Worm (Caenorhabditis elegans) whole organism, late embryonic: ENCODE measurements around the gene mmab-1.
A peak's percentile ranks its signal among the peaks of the same experiment; 100 is the strongest.

ENCODE experiments used
- C08G9.2 ChIP-seq: sonication (generic microtip); optimal IDR thresholded peaks from 2 replicates; lab custom pipeline; 2016; ENCODE audit warnings: mild to moderate bottlenecking, missing genetic modification characterization, moderate library complexity, missing compliant biosample characterization
- C38D4.7 ChIP-seq: fragments of 200-800 bp; sonication (Bioruptor generic); optimal IDR thresholded peaks from 2 replicates; lab custom pipeline; 2018; ENCODE audit warnings: mild to moderate bottlenecking, missing genetic modification characterization, moderate library complexity, missing compliant biosample characterization
- F13H6.1 ChIP-seq: sonication (generic microtip); optimal IDR thresholded peaks from 2 replicates; lab custom pipeline; 2016; ENCODE audit warnings: missing genetic modification characterization, missing compliant biosample characterization
- K09A11.1 ChIP-seq: sonication (generic microtip); optimal IDR thresholded peaks from 2 replicates; lab custom pipeline; 2017; ENCODE audit warnings: antibody characterized with exemption, mild to moderate bottlenecking, missing genetic modification characterization, missing compliant biosample characterization; ENCODE audit not compliant: insufficient read depth
- Y22D7AL.16 ChIP-seq: sonication (generic microtip); optimal IDR thresholded peaks from 2 replicates; lab custom pipeline; 2016; ENCODE audit warnings: missing genetic modification characterization, missing compliant biosample characterization
- ceh-14 ChIP-seq: sonication (generic microtip); optimal IDR thresholded peaks from 2 replicates; lab custom pipeline; 2016; ENCODE audit warnings: missing genotype, missing genetic modification characterization, missing compliant biosample characterization
- ceh-18 ChIP-seq: sonication (generic microtip); optimal IDR thresholded peaks from 2 replicates; lab custom pipeline; 2016; ENCODE audit warnings: missing genetic modification characterization, missing compliant biosample characterization
- ceh-19 ChIP-seq: fragments of 200-800 bp; sonication (Bioruptor generic); optimal IDR thresholded peaks from 2 replicates; lab custom pipeline; 2018; ENCODE audit warnings: mild to moderate bottlenecking, missing genetic modification characterization, missing compliant biosample characterization
- ceh-22 ChIP-seq: sonication (generic microtip); optimal IDR thresholded peaks from 2 replicates; lab custom pipeline; 2017; ENCODE audit warnings: missing biosample characterization, missing genetic modification characterization
- ceh-24 ChIP-seq: sonication (generic microtip); optimal IDR thresholded peaks from 2 replicates; lab custom pipeline; 2016; ENCODE audit warnings: mild to moderate bottlenecking, missing genetic modification characterization, missing compliant biosample characterization
- ceh-31 ChIP-seq: sonication (generic microtip); optimal IDR thresholded peaks from 2 replicates; lab custom pipeline; 2016; ENCODE audit warnings: missing genetic modification characterization, missing compliant biosample characterization
- ceh-34 ChIP-seq: sonication (generic microtip); optimal IDR thresholded peaks from 2 replicates; lab custom pipeline; 2016; ENCODE audit warnings: mild to moderate bottlenecking, missing genetic modification characterization, missing compliant biosample characterization
- ceh-45 ChIP-seq: fragments of 200-800 bp; sonication (Bioruptor generic); IDR thresholded peaks from 2 replicates; pipeline ENCODE4 v1.3.6; 2022; ENCODE audit warnings: missing genetic modification reagents, missing genetic modification characterization, missing compliant biosample characterization
- ceh-48 ChIP-seq: sonication (generic microtip); optimal IDR thresholded peaks from 2 replicates; lab custom pipeline; 2016; ENCODE audit warnings: missing genetic modification characterization, inconsistent platforms, missing compliant biosample characterization
- ceh-9 ChIP-seq: sonication (generic microtip); optimal IDR thresholded peaks from 2 replicates; lab custom pipeline; 2016; ENCODE audit warnings: mild to moderate bottlenecking, missing genetic modification characterization, inconsistent platforms, missing compliant biosample characterization
- dmd-4 ChIP-seq: sonication (generic microtip); optimal IDR thresholded peaks from 2 replicates; lab custom pipeline; 2016; ENCODE audit warnings: borderline replicate concordance, missing genetic modification characterization, missing compliant biosample characterization
- dve-1 ChIP-seq: sonication (generic microtip); optimal IDR thresholded peaks from 2 replicates; lab custom pipeline; 2017; ENCODE audit warnings: antibody characterized with exemption, mild to moderate bottlenecking, missing genetic modification characterization, missing compliant biosample characterization
- elt-4 ChIP-seq: sonication (generic microtip); optimal IDR thresholded peaks from 2 replicates; lab custom pipeline; 2016; ENCODE audit warnings: missing genetic modification characterization, missing compliant biosample characterization
- eyg-1 ChIP-seq: sonication (generic microtip); optimal IDR thresholded peaks from 2 replicates; lab custom pipeline; 2016; ENCODE audit warnings: missing genotype, missing genetic modification characterization, missing compliant biosample characterization
- hlh-13 ChIP-seq: fragments of 200-800 bp; sonication (Bioruptor generic); optimal IDR thresholded peaks from 2 replicates; lab custom pipeline; 2018; ENCODE audit warnings: mild to moderate bottlenecking, missing genetic modification characterization, missing compliant biosample characterization
- hlh-6 ChIP-seq: sonication (generic microtip); optimal IDR thresholded peaks from 2 replicates; lab custom pipeline; 2016; ENCODE audit warnings: missing genotype, missing genetic modification characterization, missing compliant biosample characterization
- hlh-8 ChIP-seq: sonication (generic microtip); optimal IDR thresholded peaks from 2 replicates; lab custom pipeline; 2016; ENCODE audit warnings: missing genotype, missing genetic modification characterization, missing compliant biosample characterization
- lim-6 ChIP-seq: sonication (generic microtip); optimal IDR thresholded peaks from 2 replicates; lab custom pipeline; 2016; ENCODE audit warnings: missing genetic modification characterization, missing compliant biosample characterization
- madf-2 ChIP-seq: sonication (generic microtip); optimal IDR thresholded peaks from 2 replicates; lab custom pipeline; 2017; ENCODE audit warnings: missing genetic modification characterization, missing compliant biosample characterization
- mec-3 ChIP-seq: sonication (generic microtip); optimal IDR thresholded peaks from 2 replicates; lab custom pipeline; 2016; ENCODE audit warnings: borderline replicate concordance, missing genetic modification characterization, missing compliant biosample characterization
- nfya-1 ChIP-seq: sonication (generic microtip); optimal IDR thresholded peaks from 2 replicates; lab custom pipeline; 2017; ENCODE audit warnings: missing genetic modification characterization, mild to moderate bottlenecking, missing compliant biosample characterization, antibody characterized with exemption, moderate library complexity
- npax-4 ChIP-seq: sonication (generic microtip); optimal IDR thresholded peaks from 2 replicates; lab custom pipeline; 2016; ENCODE audit warnings: missing genetic modification characterization, missing compliant biosample characterization
- odd-2 ChIP-seq: sonication (generic microtip); optimal IDR thresholded peaks from 2 replicates; lab custom pipeline; 2017; ENCODE audit warnings: antibody characterized with exemption, mild to moderate bottlenecking, missing genetic modification characterization, missing compliant biosample characterization
- pag-3 ChIP-seq: sonication (generic microtip); optimal IDR thresholded peaks from 2 replicates; lab custom pipeline; 2016; ENCODE audit warnings: missing compliant biosample characterization, missing genetic modification characterization, borderline replicate concordance
- pat-9 ChIP-seq: fragments of 200-800 bp; sonication (Bioruptor generic); optimal IDR thresholded peaks from 2 replicates; lab custom pipeline; 2018; ENCODE audit warnings: mild to moderate bottlenecking, missing genetic modification characterization, moderate library complexity, missing compliant biosample characterization
- pax-1 ChIP-seq: fragments of 150-350 bp; optimal IDR thresholded peaks from 2 replicates; lab custom pipeline; 2014; ENCODE audit warnings: missing biosample characterization, missing genetic modification characterization
- pha-4 ChIP-seq: fragments of 150-350 bp; optimal IDR thresholded peaks from 2 replicates; lab custom pipeline; 2018; ENCODE audit warnings: missing biosample characterization, missing genetic modification reagents, missing genetic modification characterization
- pqm-1 ChIP-seq: sonication (generic microtip); optimal IDR thresholded peaks from 2 replicates; lab custom pipeline; 2016; ENCODE audit warnings: missing genetic modification characterization, missing compliant biosample characterization
- pros-1 ChIP-seq: fragments of 150-350 bp; optimal IDR thresholded peaks from 2 replicates; lab custom pipeline; 2014; ENCODE audit warnings: missing biosample characterization, missing genetic modification reagents, missing genetic modification characterization
- ref-2 ChIP-seq: sonication (generic microtip); optimal IDR thresholded peaks from 2 replicates; lab custom pipeline; 2016; ENCODE audit warnings: missing genetic modification characterization, missing compliant biosample characterization
- rnt-1 ChIP-seq: sonication (generic microtip); optimal IDR thresholded peaks from 2 replicates; lab custom pipeline; 2016; ENCODE audit warnings: missing genetic modification characterization, missing compliant biosample characterization
- sdc-2 ChIP-seq: sonication (generic microtip); optimal IDR thresholded peaks from 2 replicates; lab custom pipeline; 2016; ENCODE audit warnings: missing genotype, missing genetic modification characterization, missing compliant biosample characterization
- sox-2 ChIP-seq: fragments of 200-800 bp; sonication (Bioruptor generic); IDR thresholded peaks from 2 replicates; pipeline ENCODE4 v1.3.6; 2022; ENCODE audit warnings: missing genetic modification reagents, missing genetic modification characterization, missing compliant biosample characterization
- tbx-2 ChIP-seq: sonication (generic microtip); optimal IDR thresholded peaks from 2 replicates; lab custom pipeline; 2016; ENCODE audit warnings: missing genetic modification characterization, missing compliant biosample characterization
- ttx-3 ChIP-seq: sonication (generic microtip); optimal IDR thresholded peaks from 2 replicates; lab custom pipeline; 2016; ENCODE audit warnings: missing genetic modification reagents, missing genetic modification characterization, missing compliant biosample characterization
- unc-3 ChIP-seq, 2 experiments: fragments of 200-800 bp in 1 of 2; sonication (Bioruptor generic) in 1 of 2; sonication (generic microtip) in 1 of 2; conservative IDR thresholded peaks in 1 of 2; optimal IDR thresholded peaks in 1 of 2; 2 replicates each; pipeline versions ENCODE4 v1.3.6 to Lab custom; 2016 to 2022; ENCODE audit warnings: missing compliant biosample characterization in 2 of 2, missing genetic modification characterization in 2 of 2, missing genetic modification reagents in 1 of 2
- unc-42 ChIP-seq: sonication (generic microtip); optimal IDR thresholded peaks from 2 replicates; lab custom pipeline; 2016; ENCODE audit warnings: missing genotype, missing genetic modification characterization, missing compliant biosample characterization
- unc-55 ChIP-seq: sonication (generic microtip); optimal IDR thresholded peaks from 2 replicates; lab custom pipeline; 2017; ENCODE audit warnings: missing biosample characterization, missing genetic modification reagents, missing genetic modification characterization
- zip-5 ChIP-seq: sonication (generic microtip); optimal IDR thresholded peaks from 2 replicates; lab custom pipeline; 2016; ENCODE audit warnings: missing genetic modification characterization, missing compliant biosample characterization

Gene mmab-1

DNA sequence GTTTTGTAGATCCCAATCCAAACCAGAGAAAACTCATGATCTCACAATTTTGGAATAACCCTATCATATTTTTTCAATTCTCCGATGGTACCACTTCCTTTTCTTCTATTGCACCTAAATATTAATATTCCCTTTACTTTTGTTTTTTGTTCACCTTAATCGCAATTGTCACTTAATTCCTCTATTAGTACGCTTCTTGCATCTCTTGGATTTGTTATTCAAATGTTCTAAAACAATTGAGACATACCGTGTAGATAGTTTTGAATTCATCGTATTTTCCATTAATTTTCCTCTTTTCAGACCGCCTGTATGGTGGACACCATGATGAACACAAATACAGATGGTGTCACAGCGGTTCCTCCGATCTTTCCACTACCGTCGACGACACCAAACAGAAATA, 29.9 kb upstream of the mmab-1 start, which contains the start of gene flh-2:
flh-2 (plus strand) TSS at position 301 of the 400 bp plus-strand sequence.
- no peak for TF ChIP-seq elt-4 (tag; lab: Kevin White, UChicago)
- TF ChIP-seq unc-42: no peak
- TF ChIP-seq ceh-31 (tag; lab: Kevin White, UChicago): no peak
- no peak for TF ChIP-seq ttx-3 (tag; lab: Kevin White, UChicago)
- no peak for TF ChIP-seq unc-55 (GFP tag; lab: Kevin White, UChicago)
- TF ChIP-seq pha-4 (tag; lab: Kevin White, UChicago): no peak
- TF ChIP-seq ceh-24 (tag; lab: Kevin White, UChicago): no peak
- TF ChIP-seq ceh-22 (tag; lab: Kevin White, UChicago): no peak
- no peak for TF ChIP-seq nfya-1 (tag; lab: Kevin White, UChicago)
- no peak for TF ChIP-seq mec-3 (tag; lab: Kevin White, UChicago)
- TF ChIP-seq dmd-4 (tag; lab: Kevin White, UChicago): no peak
- TF ChIP-seq Y22D7AL.16 (tag; lab: Kevin White, UChicago): no peak
- no peak for TF ChIP-seq unc-3 (GFP tag; conservative IDR thresholded peaks at IDR 0.05; lab: Robert Waterston, UW)
- TF ChIP-seq unc-3 (tag; optimal IDR thresholded peaks at IDR 0.05; lab: Kevin White, UChicago): no peak
- TF ChIP-seq sox-2 (GFP tag; lab: Robert Waterston, UW): no peak
- TF ChIP-seq ceh-18 (tag; lab: Kevin White, UChicago): no peak

DNA sequence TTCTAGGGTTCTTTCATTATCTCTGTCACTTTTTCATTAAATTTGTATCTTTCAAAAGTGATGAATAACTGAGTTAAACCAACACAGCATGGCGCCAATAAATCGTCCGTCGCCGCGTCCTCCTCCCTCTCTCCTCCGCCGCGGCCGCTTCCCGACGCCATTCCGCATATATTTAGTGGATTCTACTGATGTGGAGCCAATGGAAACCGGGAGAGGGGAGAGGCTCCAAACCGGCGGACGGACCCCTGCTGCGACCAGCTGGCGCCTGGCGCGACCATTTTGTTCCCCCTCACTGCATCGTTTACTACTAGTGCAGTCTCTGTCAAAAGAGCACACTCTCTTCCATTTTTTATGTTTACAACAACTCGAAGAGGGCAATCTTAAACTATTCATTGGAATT, 29.3 kb upstream of the mmab-1 start:
- TF ChIP-seq elt-4 (tag; lab: Kevin White, UChicago): peak; percentile 20
- no peak for TF ChIP-seq K09A11.1 (tag; lab: Kevin White, UChicago)
- TF ChIP-seq sdc-2: no peak
- TF ChIP-seq ref-2: no peak
- no peak for TF ChIP-seq unc-42
- no peak for TF ChIP-seq hlh-8 (tag; lab: Kevin White, UChicago)

DNA sequence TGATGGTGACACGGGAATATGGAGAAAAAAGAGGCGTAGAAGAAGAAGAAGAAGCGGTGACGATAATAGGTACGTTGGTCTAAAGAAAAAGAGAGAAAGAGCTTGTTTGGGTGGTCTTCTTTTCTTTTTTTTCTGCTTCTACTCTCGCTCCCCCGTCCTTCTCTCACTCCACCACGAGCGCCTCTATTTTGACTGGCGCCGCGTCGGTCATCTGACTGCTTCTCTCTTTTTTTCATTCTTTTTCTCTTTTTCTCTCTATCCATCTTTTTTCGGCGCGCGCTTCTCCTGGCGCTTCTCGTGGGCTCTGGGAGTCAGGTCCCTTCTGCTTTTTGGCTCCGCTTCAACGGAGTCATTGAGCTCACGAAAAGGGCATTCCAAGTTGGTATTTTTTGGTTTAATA, 28.4 kb upstream of the mmab-1 start:
- no peak for TF ChIP-seq ceh-18 (tag; lab: Kevin White, UChicago)
- TF ChIP-seq pax-1: no peak
- TF ChIP-seq pag-3 (tag; lab: Kevin White, UChicago): no peak
- TF ChIP-seq ceh-34 (tag; lab: Kevin White, UChicago): no peak
- no peak for TF ChIP-seq ceh-19 (GFP tag; lab: Kevin White, UChicago)
- TF ChIP-seq C08G9.2 (tag; lab: Kevin White, UChicago): no peak
- no peak for TF ChIP-seq ttx-3 (tag; lab: Kevin White, UChicago)
- no peak for TF ChIP-seq unc-3 (GFP tag; conservative IDR thresholded peaks at IDR 0.05; lab: Robert Waterston, UW)
- no peak for TF ChIP-seq unc-3 (tag; optimal IDR thresholded peaks at IDR 0.05; lab: Kevin White, UChicago)

DNA sequence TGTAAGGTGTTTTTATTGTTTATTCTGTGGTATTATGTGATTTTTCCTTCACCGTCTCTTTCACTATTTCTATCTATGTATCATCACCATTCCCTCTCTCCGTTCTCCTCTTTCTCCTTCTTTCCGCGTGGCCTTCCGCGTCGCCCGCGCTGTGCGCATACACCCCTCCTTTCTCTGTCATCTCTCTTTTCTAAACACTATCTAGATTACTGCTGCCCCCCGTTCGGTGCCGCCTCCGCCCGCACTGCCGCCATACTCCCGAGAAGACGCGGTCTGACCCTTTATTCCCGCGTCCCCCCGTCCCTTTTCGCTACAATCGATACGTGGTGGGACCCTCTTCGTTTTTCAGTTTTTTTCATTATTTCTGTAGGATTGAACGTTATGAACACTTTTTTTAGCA, 26.7 kb upstream of the mmab-1 start:
- TF ChIP-seq nfya-1 (tag; lab: Kevin White, UChicago) (peak; percentile 11), dve-1 (tag; lab: Kevin White, UChicago) (no peak), ceh-45 (GFP tag; lab: Robert Waterston, UW) (no peak), ttx-3 (tag; lab: Kevin White, UChicago) (no peak), K09A11.1 (tag; lab: Kevin White, UChicago) (no peak), ceh-14 (tag; lab: Kevin White, UChicago) (no peak), C38D4.7 (GFP tag; lab: Kevin White, UChicago) (no peak), ceh-48 (tag; lab: Kevin White, UChicago) (no peak), lim-6 (tag; lab: Kevin White, UChicago) (no peak), pag-3 (tag; lab: Kevin White, UChicago) (no peak), madf-2 (tag; lab: Kevin White, UChicago) (no peak), pqm-1 (tag; lab: Kevin White, UChicago) (no peak), Y22D7AL.16 (tag; lab: Kevin White, UChicago) (no peak), ceh-19 (GFP tag; lab: Kevin White, UChicago) (peak; percentile 17), hlh-13 (no peak), F13H6.1 (tag; lab: Kevin White, UChicago) (peak; percentile 47), odd-2 (no peak), tbx-2 (peak; percentile 41), rnt-1 (tag; lab: Kevin White, UChicago) (peak; percentile 23), eyg-1 (tag; lab: Kevin White, UChicago) (no peak), pros-1 (tag; lab: Kevin White, UChicago) (peak; percentile 30), ceh-9 (tag; lab: Kevin White, UChicago) (no peak), unc-3 (GFP tag; conservative IDR thresholded peaks at IDR 0.05; lab: Robert Waterston, UW) (no peak), unc-3 (tag; optimal IDR thresholded peaks at IDR 0.05; lab: Kevin White, UChicago) (no peak), hlh-6 (tag; lab: Kevin White, UChicago) (no peak), zip-5 (tag; lab: Kevin White, UChicago) (no peak), npax-4 (tag; lab: Kevin White, UChicago) (no peak), ceh-18 (tag; lab: Kevin White, UChicago) (no peak), ceh-22 (tag; lab: Kevin White, UChicago) (no peak), pat-9 (tag; lab: Kevin White, UChicago) (no peak)
